In genomic region chr2L:9166399-9166980, dm6 we compare ENCODE assay signal across 1 fruit fly cellular context.
TF ChIP-seq lines count a peak whose summit lies in the region.

TSS of gene CG9586 (minus strand) at chr2L:9166514.
TSS of gene tai (plus strand) at chr2L:9166778.

TF ChIP-seq in whole organism, embryonic, 481 proteins besides CTCF, POLR2A, EP300 and RAD21 (continued from another document and continues in another):
- peak; percentile 53 for TF ChIP-seq org-1 (GFP tag; optimal IDR thresholded peaks at IDR 0.05; lab: Kevin White, UChicago)
- TF ChIP-seq CoRest (tag; optimal IDR thresholded peaks at IDR 0.05; lab: Kevin White, UChicago) = peak; percentile 88
- TF ChIP-seq zfh2 (GFP tag; optimal IDR thresholded peaks at IDR 0.05; lab: Kevin White, UChicago) = peak; percentile 58
- TF ChIP-seq Atf-2 (GFP tag; optimal IDR thresholded peaks at IDR 0.05; lab: Kevin White, UChicago) = peak; percentile 0
- TF ChIP-seq hkb (optimal IDR thresholded peaks at IDR 0.05; lab: Kevin White, UChicago) = peak; percentile 35
- TF ChIP-seq hkb (GFP tag; IDR thresholded peaks at IDR 0.05; lab: Robert Waterston, UW) = peak; percentile 76
- peak; percentile 62; the same call in 1 of the 2 replicates for TF ChIP-seq CG4360 (GFP tag; IDR thresholded peaks at IDR 0.05; lab: Robert Waterston, UW)
- 0 out of 2 replicates have a peak, but pooled peaks have one; percentile 25 for TF ChIP-seq sens-2 (GFP tag; IDR thresholded peaks at IDR 0.05; lab: Robert Waterston, UW)
- TF ChIP-seq CG13287 (GFP tag; IDR thresholded peaks at IDR 0.05; lab: Robert Waterston, UW; ENCODE audit: partially characterized antibody) = peak; percentile 76
- TF ChIP-seq esg (GFP tag; conservative IDR thresholded peaks at IDR 0.05; lab: Robert Waterston, UW) = peak; percentile 64
- TF ChIP-seq CG10267 (tag; optimal IDR thresholded peaks at IDR 0.05; lab: Kevin White, UChicago) = peak; percentile 100
- TF ChIP-seq CG11696 (GFP tag; IDR thresholded peaks at IDR 0.05; lab: Robert Waterston, UW) = peak; percentile 66
- peak; percentile 55; the same call in 1 of the 4 replicates for TF ChIP-seq Gug (GFP tag; IDR thresholded peaks at IDR 0.05; lab: Robert Waterston, UW)
- TF ChIP-seq slou (GFP tag; optimal IDR thresholded peaks at IDR 0.05; lab: Kevin White, UChicago) = peak; percentile 75
- peak; percentile 43; the same call in 1 of the 3 replicates for TF ChIP-seq otp (GFP tag; IDR thresholded peaks at IDR 0.05; lab: Robert Waterston, UW)
- TF ChIP-seq jumu (GFP tag; optimal IDR thresholded peaks at IDR 0.05; lab: Kevin White, UChicago) = no peak
- TF ChIP-seq oc (tag; optimal IDR thresholded peaks at IDR 0.05; lab: Kevin White, UChicago) = peak; percentile 76
- TF ChIP-seq Sin3A (optimal IDR thresholded peaks at IDR 0.05; lab: Kevin White, UChicago) = peak; percentile 17
- peak; percentile 64; the same call in 1 of the 2 replicates for TF ChIP-seq CG11085 (GFP tag; IDR thresholded peaks at IDR 0.05; lab: Robert Waterston, UW)
- no peak for TF ChIP-seq ftz-f1 (GFP tag; optimal IDR thresholded peaks at IDR 0.05; lab: Kevin White, UChicago)
- TF ChIP-seq mirr (GFP tag; optimal IDR thresholded peaks at IDR 0.05; lab: Kevin White, UChicago) = peak; percentile 36
- TF ChIP-seq CG4854 (GFP tag; optimal IDR thresholded peaks at IDR 0.05; lab: Kevin White, UChicago) = peak; percentile 12
- TF ChIP-seq CG8281 (tag; optimal IDR thresholded peaks at IDR 0.05; lab: Kevin White, UChicago) = peak; percentile 27
- TF ChIP-seq BtbVII (GFP tag; optimal IDR thresholded peaks at IDR 0.05; lab: Kevin White, UChicago) = peak; percentile 46
- TF ChIP-seq CG11456 (GFP tag; IDR thresholded peaks at IDR 0.05; lab: Robert Waterston, UW) = no peak
- peak; percentile 71 for TF ChIP-seq psq (GFP tag; optimal IDR thresholded peaks at IDR 0.05; lab: Kevin White, UChicago)
- TF ChIP-seq stwl (tag; optimal IDR thresholded peaks at IDR 0.05; lab: Kevin White, UChicago) = peak; percentile 88
- TF ChIP-seq CG8944 (GFP tag; optimal IDR thresholded peaks at IDR 0.05; lab: Kevin White, UChicago) = peak; percentile 59
- peak; percentile 65; the same call in 1 of the 2 replicates for TF ChIP-seq Awh (GFP tag; IDR thresholded peaks at IDR 0.05; lab: Robert Waterston, UW)
- peak; percentile 63 for TF ChIP-seq Mad (GFP tag; optimal IDR thresholded peaks at IDR 0.05; lab: Kevin White, UChicago)
- TF ChIP-seq ATbp (GFP tag; optimal IDR thresholded peaks at IDR 0.05; lab: Kevin White, UChicago) = peak; percentile 80
- TF ChIP-seq Camta (GFP tag; optimal IDR thresholded peaks at IDR 0.05; lab: Kevin White, UChicago) = no peak
- TF ChIP-seq Hr3 (GFP tag; optimal IDR thresholded peaks at IDR 0.05; lab: Kevin White, UChicago) = peak; percentile 88
- peak; percentile 78 for TF ChIP-seq CG4820 (GFP tag; optimal IDR thresholded peaks at IDR 0.05; lab: Kevin White, UChicago)
- peak; percentile 49 for TF ChIP-seq D19A (tag; optimal IDR thresholded peaks at IDR 0.05; lab: Kevin White, UChicago)
- TF ChIP-seq CG9876 (GFP tag; optimal IDR thresholded peaks at IDR 0.05; lab: Kevin White, UChicago) = no peak
- TF ChIP-seq TFAM (GFP tag; optimal IDR thresholded peaks at IDR 0.05; lab: Kevin White, UChicago) = no peak
- TF ChIP-seq caup (GFP tag; optimal IDR thresholded peaks at IDR 0.05; lab: Kevin White, UChicago; ENCODE audit: severe bottlenecking) = peak; percentile 84
- TF ChIP-seq danr (GFP tag; IDR thresholded peaks at IDR 0.05; lab: Robert Waterston, UW) = 0 out of 2 replicates have a peak, but pooled peaks have one; percentile 8
- peak; percentile 43; the same call in 1 of the 2 replicates for TF ChIP-seq Bgb (GFP tag; IDR thresholded peaks at IDR 0.05; lab: Robert Waterston, UW; ENCODE audit: partially characterized antibody)
- TF ChIP-seq Lpt (GFP tag; optimal IDR thresholded peaks at IDR 0.05; lab: Kevin White, UChicago) = no peak
- TF ChIP-seq Deaf1 (tag; optimal IDR thresholded peaks at IDR 0.05; lab: Kevin White, UChicago) = peak; percentile 47
- TF ChIP-seq CG2889 (GFP tag; IDR thresholded peaks at IDR 0.05; lab: Robert Waterston, UW) = peak; percentile 56; the same call in 1 of the 3 replicates
- TF ChIP-seq nau (GFP tag; optimal IDR thresholded peaks at IDR 0.05; lab: Kevin White, UChicago) = peak; percentile 49
- peak; percentile 53; the same call in 1 of the 2 replicates for TF ChIP-seq CG1024 (GFP tag; IDR thresholded peaks at IDR 0.05; lab: Robert Waterston, UW)
- TF ChIP-seq CG4328 (GFP tag; optimal IDR thresholded peaks at IDR 0.05; lab: Kevin White, UChicago) = peak; percentile 75
- peak; percentile 89 for TF ChIP-seq CG31441 (GFP tag; IDR thresholded peaks at IDR 0.05; lab: Robert Waterston, UW)
- no peak for TF ChIP-seq CG16863 (GFP tag; optimal IDR thresholded peaks at IDR 0.05; lab: Kevin White, UChicago)
- TF ChIP-seq cad (GFP tag; optimal IDR thresholded peaks at IDR 0.05; lab: Kevin White, UChicago) = no peak
- TF ChIP-seq CG5953 (GFP tag; IDR thresholded peaks at IDR 0.05; lab: Robert Waterston, UW) = peak; percentile 46; the same call in 1 of the 2 replicates
- peak; percentile 84 for TF ChIP-seq grau (tag; optimal IDR thresholded peaks at IDR 0.05; lab: Kevin White, UChicago)
- TF ChIP-seq lab (GFP tag; optimal IDR thresholded peaks at IDR 0.05; lab: Kevin White, UChicago) = peak; percentile 91
- peak; percentile 39 for TF ChIP-seq D19B (GFP tag; optimal IDR thresholded peaks at IDR 0.05; lab: Kevin White, UChicago)
- no peak for TF ChIP-seq gfzf (GFP tag; optimal IDR thresholded peaks at IDR 0.05; lab: Kevin White, UChicago)
- peak; percentile 90 for TF ChIP-seq CG8924 (tag; optimal IDR thresholded peaks at IDR 0.05; lab: Kevin White, UChicago)
- peak; percentile 76 for TF ChIP-seq NfI (GFP tag; optimal IDR thresholded peaks at IDR 0.05; lab: Kevin White, UChicago)
- peak; percentile 58 for TF ChIP-seq Taf1 (GFP tag; IDR thresholded peaks at IDR 0.05; lab: Robert Waterston, UW)
- TF ChIP-seq CG4282 (GFP tag; optimal IDR thresholded peaks at IDR 0.05; lab: Kevin White, UChicago) = no peak
- peak; percentile 84 for TF ChIP-seq CG10209 (GFP tag; optimal IDR thresholded peaks at IDR 0.05; lab: Kevin White, UChicago)
- no peak for TF ChIP-seq sna (GFP tag; IDR thresholded peaks at IDR 0.05; lab: Robert Waterston, UW; ENCODE audit: partially characterized antibody)
- TF ChIP-seq toy (GFP tag; IDR thresholded peaks at IDR 0.05; lab: Robert Waterston, UW) = no peak
- TF ChIP-seq CG14667 (GFP tag; IDR thresholded peaks at IDR 0.05; lab: Robert Waterston, UW) = no peak; the same call in 1 of the 2 replicates
- no peak for TF ChIP-seq grn (GFP tag; optimal IDR thresholded peaks at IDR 0.05; lab: Kevin White, UChicago)
- TF ChIP-seq klu (GFP tag; IDR thresholded peaks at IDR 0.05; lab: Robert Waterston, UW) = peak; percentile 72; the same call in 1 of the 2 replicates
- TF ChIP-seq ind (GFP tag; optimal IDR thresholded peaks at IDR 0.05; lab: Kevin White, UChicago) = peak; percentile 84
- peak; percentile 69 for TF ChIP-seq chn (GFP tag; optimal IDR thresholded peaks at IDR 0.05; lab: Kevin White, UChicago)
- TF ChIP-seq Usf (GFP tag; optimal IDR thresholded peaks at IDR 0.05; lab: Kevin White, UChicago) = peak; percentile 44
- peak; percentile 74 for TF ChIP-seq sd (tag; optimal IDR thresholded peaks at IDR 0.05; lab: Kevin White, UChicago)
- TF ChIP-seq Atf6 (GFP tag; IDR thresholded peaks at IDR 0.05; lab: Robert Waterston, UW) = peak; percentile 87
- TF ChIP-seq dati (GFP tag; IDR thresholded peaks at IDR 0.05; lab: Robert Waterston, UW) = no peak
- peak; percentile 91 for TF ChIP-seq slbo (GFP tag; IDR thresholded peaks at IDR 0.05; lab: Robert Waterston, UW)
- TF ChIP-seq CG15601 (tag; optimal IDR thresholded peaks at IDR 0.05; lab: Kevin White, UChicago) = peak; percentile 82
- TF ChIP-seq CG14710 (tag; optimal IDR thresholded peaks at IDR 0.05; lab: Kevin White, UChicago) = peak; percentile 93
- TF ChIP-seq Opbp (GFP tag; IDR thresholded peaks at IDR 0.05; lab: Robert Waterston, UW; ENCODE audit: partially characterized antibody) = no peak; the same call in 1 of the 3 replicates
- peak; percentile 68 to 84 for TF ChIP-seq Hr51 (GFP tag; optimal IDR thresholded peaks at IDR 0.05; lab: Kevin White, UChicago)
- peak; percentile 89 for TF ChIP-seq CG1602 (GFP tag; optimal IDR thresholded peaks at IDR 0.05; lab: Kevin White, UChicago)
- TF ChIP-seq Nf-YC (tag; optimal IDR thresholded peaks at IDR 0.05; lab: Kevin White, UChicago) = peak; percentile 82
- TF ChIP-seq mld (GFP tag; IDR thresholded peaks at IDR 0.05; lab: Robert Waterston, UW; ENCODE audit: partially characterized antibody) = no peak
- peak; percentile 49 for TF ChIP-seq CG7987 (GFP tag; optimal IDR thresholded peaks at IDR 0.05; lab: Kevin White, UChicago)
- peak; percentile 77 for TF ChIP-seq wdn (GFP tag; IDR thresholded peaks at IDR 0.05; lab: Robert Waterston, UW)
- TF ChIP-seq Dfd (GFP tag; optimal IDR thresholded peaks at IDR 0.05; lab: Kevin White, UChicago) = no peak
- TF ChIP-seq nerfin-2 (GFP tag; IDR thresholded peaks at IDR 0.05; lab: Robert Waterston, UW; ENCODE audit: partially characterized antibody) = no peak
- peak; percentile 62 for TF ChIP-seq YL-1 (GFP tag; optimal IDR thresholded peaks at IDR 0.05; lab: Kevin White, UChicago)
- peak in 1 of 3 experiments; percentile 57 for TF ChIP-seq Stat92E (GFP tag; optimal IDR thresholded peaks at IDR 0.05; lab: Kevin White, UChicago)
- TF ChIP-seq CG10321 (GFP tag; IDR thresholded peaks at IDR 0.05; lab: Robert Waterston, UW) = peak; percentile 31; the same call in 1 of the 2 replicates
- peak; percentile 78 for TF ChIP-seq CG5245 (GFP tag; optimal IDR thresholded peaks at IDR 0.05; lab: Kevin White, UChicago)
- peak; percentile 78 for TF ChIP-seq HmgZ (tag; optimal IDR thresholded peaks at IDR 0.05; lab: Kevin White, UChicago)
- TF ChIP-seq Dip3 (GFP tag; optimal IDR thresholded peaks at IDR 0.05; lab: Kevin White, UChicago) = peak; percentile 27
- peak; percentile 22; the same call in 1 of the 2 replicates for TF ChIP-seq amos (GFP tag; IDR thresholded peaks at IDR 0.05; lab: Robert Waterston, UW; ENCODE audit: partially characterized antibody)
- peak; percentile 84 for TF ChIP-seq CG7839 (tag; optimal IDR thresholded peaks at IDR 0.05; lab: Kevin White, UChicago)
- peak; percentile 57 for TF ChIP-seq mam (GFP tag; optimal IDR thresholded peaks at IDR 0.05; lab: Kevin White, UChicago)
- TF ChIP-seq CG12104 (GFP tag; optimal IDR thresholded peaks at IDR 0.05; lab: Kevin White, UChicago) = peak; percentile 75
- TF ChIP-seq trh (GFP tag; optimal IDR thresholded peaks at IDR 0.05; lab: Kevin White, UChicago) = no peak
- no peak; the same call in 2 of the 3 replicates for TF ChIP-seq CG6791 (GFP tag; IDR thresholded peaks at IDR 0.05; lab: Robert Waterston, UW; ENCODE audit: partially characterized antibody)
- no peak for TF ChIP-seq pb (GFP tag; optimal IDR thresholded peaks at IDR 0.05; lab: Kevin White, UChicago)
- peak; percentile 80 for TF ChIP-seq bcd (GFP tag; optimal IDR thresholded peaks at IDR 0.05; lab: Kevin White, UChicago)
- peak; percentile 5 for TF ChIP-seq maf-S (GFP tag; optimal IDR thresholded peaks at IDR 0.05; lab: Kevin White, UChicago)
- TF ChIP-seq CG10543 (GFP tag; optimal IDR thresholded peaks at IDR 0.05; lab: Kevin White, UChicago) = peak; percentile 82
- no peak for TF ChIP-seq CG12236 (GFP tag; optimal IDR thresholded peaks at IDR 0.05; lab: Kevin White, UChicago)
- no peak for TF ChIP-seq CG2199 (GFP tag; IDR thresholded peaks at IDR 0.05; lab: Robert Waterston, UW)
- peak; percentile 38 for TF ChIP-seq CG9437 (GFP tag; optimal IDR thresholded peaks at IDR 0.05; lab: Kevin White, UChicago)
- TF ChIP-seq yki (optimal IDR thresholded peaks at IDR 0.05; lab: Kevin White, UChicago) = no peak
- TF ChIP-seq odd (GFP tag; optimal IDR thresholded peaks at IDR 0.05; lab: Kevin White, UChicago) = peak; percentile 83
- TF ChIP-seq jing (GFP tag; optimal IDR thresholded peaks at IDR 0.05; lab: Kevin White, UChicago) = peak; percentile 18
- peak; percentile 80 for TF ChIP-seq Lhr (GFP tag; optimal IDR thresholded peaks at IDR 0.05; lab: Kevin White, UChicago)
- TF ChIP-seq lola (GFP tag; optimal IDR thresholded peaks at IDR 0.05; lab: Kevin White, UChicago) = peak in 1 of 3 experiments; percentile 83
- TF ChIP-seq CkIIα-i1 (GFP tag; IDR thresholded peaks at IDR 0.05; lab: Robert Waterston, UW) = no peak
- peak; percentile 45 for TF ChIP-seq kni (GFP tag; optimal IDR thresholded peaks at IDR 0.05; lab: Kevin White, UChicago)
- TF ChIP-seq CG17361 (GFP tag; IDR thresholded peaks at IDR 0.05; lab: Robert Waterston, UW) = peak; percentile 87
- TF ChIP-seq C15 (GFP tag; IDR thresholded peaks at IDR 0.05; lab: Robert Waterston, UW) = 0 out of 3 replicates have a peak, but pooled peaks have one; percentile 56
- TF ChIP-seq CG18011 (GFP tag; optimal IDR thresholded peaks at IDR 0.05; lab: Kevin White, UChicago) = peak; percentile 73
- peak; percentile 32 for TF ChIP-seq CG12769 (tag; optimal IDR thresholded peaks at IDR 0.05; lab: Kevin White, UChicago)
- TF ChIP-seq Xrp1 (GFP tag; IDR thresholded peaks at IDR 0.05; lab: Robert Waterston, UW) = peak; percentile 94
- TF ChIP-seq MBD-R2 (GFP tag; IDR thresholded peaks at IDR 0.05; lab: Robert Waterston, UW) = peak; percentile 86
- TF ChIP-seq kay (GFP tag; optimal IDR thresholded peaks at IDR 0.05; lab: Kevin White, UChicago) = no peak
- peak; percentile 72 for TF ChIP-seq Hsf (GFP tag; optimal IDR thresholded peaks at IDR 0.05; lab: Kevin White, UChicago)
- peak; percentile 63 for TF ChIP-seq fd3F (GFP tag; optimal IDR thresholded peaks at IDR 0.05; lab: Kevin White, UChicago)
- TF ChIP-seq CG12155 (GFP tag; optimal IDR thresholded peaks at IDR 0.05; lab: Kevin White, UChicago) = peak; percentile 89
- TF ChIP-seq pho (GFP tag; optimal IDR thresholded peaks at IDR 0.05; lab: Kevin White, UChicago) = peak; percentile 49
- TF ChIP-seq slp2 (GFP tag; optimal IDR thresholded peaks at IDR 0.05; lab: Kevin White, UChicago) = no peak
- TF ChIP-seq CG11504 (tag; optimal IDR thresholded peaks at IDR 0.05; lab: Kevin White, UChicago) = peak; percentile 62
- peak; percentile 72 for TF ChIP-seq E2f2 (GFP tag; IDR thresholded peaks at IDR 0.05; lab: Robert Waterston, UW)
- peak; percentile 59; the same call in 1 of the 2 replicates for TF ChIP-seq NFAT (GFP tag; IDR thresholded peaks at IDR 0.05; lab: Robert Waterston, UW)
- TF ChIP-seq CG9932 (GFP tag; IDR thresholded peaks at IDR 0.05; lab: Robert Waterston, UW) = peak; percentile 88
- TF ChIP-seq CG6854 (GFP tag; optimal IDR thresholded peaks at IDR 0.05; lab: Kevin White, UChicago) = peak; percentile 12
- TF ChIP-seq Oaz (GFP tag; IDR thresholded peaks at IDR 0.05; lab: Robert Waterston, UW) = no peak
- no peak for TF ChIP-seq hb (GFP tag; IDR thresholded peaks at IDR 0.05; lab: Robert Waterston, UW; ENCODE audit: partially characterized antibody)
